Worm (Caenorhabditis elegans): ENCODE data around the gene cysl-4.

cysl-4 gene

ce11 chrV:2021283-2021682 lies 16.5 kb downstream of the cysl-4 start:
- TF ChIP-seq hmbx-1 (tag; optimal IDR thresholded peaks at IDR 0.05) (no peak), F13C5.2 (tag; optimal IDR thresholded peaks at IDR 0.05) (no peak), ets-7 (tag; optimal IDR thresholded peaks at IDR 0.05) (no peak), tbx-37 (GFP tag; conservative IDR thresholded peaks at IDR 0.05) (no peak), aly-1 (tag; optimal IDR thresholded peaks at IDR 0.05) (no peak), ceh-36 (tag; optimal IDR thresholded peaks at IDR 0.05) (no peak), tra-4 (tag; optimal IDR thresholded peaks at IDR 0.05) (no peak), hmg-4 (GFP tag; optimal IDR thresholded peaks at IDR 0.05) (no peak), ceh-13 (GFP tag; optimal IDR thresholded peaks at IDR 0.05) (no peak), tbx-11 (GFP tag; IDR thresholded peaks at IDR 0.05) (no peak), pes-1 (GFP tag; IDR thresholded peaks at IDR 0.05) (no peak), flt-1 (GFP tag; IDR thresholded peaks at IDR 0.05) (no peak), hnd-1 (tag; optimal IDR thresholded peaks at IDR 0.05) (no peak)

ce11 chrV:2022374-2022773 lies 17.6 kb downstream of the cysl-4 start, which contains the start of gene F59A7.5:
TSS of gene F59A7.5 (plus strand) at chrV:2022674.
- TF ChIP-seq tbx-11 (GFP tag; IDR thresholded peaks at IDR 0.05) (no peak), pes-1 (GFP tag; IDR thresholded peaks at IDR 0.05) (no peak), hmg-4 (GFP tag; optimal IDR thresholded peaks at IDR 0.05) (no peak), B0310.2 (tag; optimal IDR thresholded peaks at IDR 0.05) (no peak), flt-1 (GFP tag; IDR thresholded peaks at IDR 0.05) (no peak), scrt-1 (GFP tag; IDR thresholded peaks at IDR 0.05) (no peak), ama-1 (optimal IDR thresholded peaks at IDR 0.05) (no peak), ceh-36 (tag; optimal IDR thresholded peaks at IDR 0.05) (no peak), sea-1 (GFP tag; conservative IDR thresholded peaks at IDR 0.05) (no peak), ets-7 (tag; optimal IDR thresholded peaks at IDR 0.05) (no peak), F13C5.2 (tag; optimal IDR thresholded peaks at IDR 0.05) (no peak), ceh-13 (GFP tag; optimal IDR thresholded peaks at IDR 0.05) (no peak), tbx-37 (GFP tag; conservative IDR thresholded peaks at IDR 0.05) (no peak), hnd-1 (tag; optimal IDR thresholded peaks at IDR 0.05) (no peak), hmbx-1 (tag; optimal IDR thresholded peaks at IDR 0.05) (no peak), tra-4 (tag; optimal IDR thresholded peaks at IDR 0.05) (no peak)

- TF ChIP-seq ets-7 (tag; optimal IDR thresholded peaks at IDR 0.05) (no peak), hnd-1 (tag; optimal IDR thresholded peaks at IDR 0.05) (no peak), aly-1 (tag; optimal IDR thresholded peaks at IDR 0.05) (no peak), tbx-37 (GFP tag; conservative IDR thresholded peaks at IDR 0.05) (no peak), tbx-11 (GFP tag; IDR thresholded peaks at IDR 0.05) (no peak), ceh-36 (tag; optimal IDR thresholded peaks at IDR 0.05) (no peak), ama-1 (optimal IDR thresholded peaks at IDR 0.05) (no peak), sea-1 (GFP tag; conservative IDR thresholded peaks at IDR 0.05) (no peak)
Measured at ce11 chrV:2027787-2028186, 23.0 kb downstream of the cysl-4 start, which contains the start of gene srab-13. TSS of gene srab-13 (minus strand) at chrV:2027887.

ce11 chrV:2029877-2030276 lies 25.1 kb downstream of the cysl-4 start, which contains the start of gene F59A7.12:
TSS of gene F59A7.12 (plus strand) at chrV:2030177.
- no peak for TF ChIP-seq F13C5.2 (tag; optimal IDR thresholded peaks at IDR 0.05)
- no peak for TF ChIP-seq aly-1 (tag; optimal IDR thresholded peaks at IDR 0.05)
- TF ChIP-seq tbx-11 (GFP tag; IDR thresholded peaks at IDR 0.05) = no peak
- no peak for TF ChIP-seq hnd-1 (tag; optimal IDR thresholded peaks at IDR 0.05)
- TF ChIP-seq ama-1 (optimal IDR thresholded peaks at IDR 0.05) = no peak
- TF ChIP-seq flt-1 (GFP tag; IDR thresholded peaks at IDR 0.05) = no peak
- no peak for TF ChIP-seq scrt-1 (GFP tag; IDR thresholded peaks at IDR 0.05)
- TF ChIP-seq ets-7 (tag; optimal IDR thresholded peaks at IDR 0.05) = no peak
- TF ChIP-seq sea-1 (GFP tag; conservative IDR thresholded peaks at IDR 0.05) = no peak
- TF ChIP-seq ceh-36 (tag; optimal IDR thresholded peaks at IDR 0.05) = no peak
- no peak for TF ChIP-seq pes-1 (GFP tag; IDR thresholded peaks at IDR 0.05)
- TF ChIP-seq B0310.2 (tag; optimal IDR thresholded peaks at IDR 0.05) = no peak
- no peak for TF ChIP-seq ceh-13 (GFP tag; optimal IDR thresholded peaks at IDR 0.05)
- no peak for TF ChIP-seq tra-4 (tag; optimal IDR thresholded peaks at IDR 0.05)
- no peak for TF ChIP-seq tbx-37 (GFP tag; conservative IDR thresholded peaks at IDR 0.05)
- TF ChIP-seq hmg-4 (GFP tag; optimal IDR thresholded peaks at IDR 0.05) = no peak
- TF ChIP-seq hmbx-1 (tag; optimal IDR thresholded peaks at IDR 0.05) = no peak

DNA sequence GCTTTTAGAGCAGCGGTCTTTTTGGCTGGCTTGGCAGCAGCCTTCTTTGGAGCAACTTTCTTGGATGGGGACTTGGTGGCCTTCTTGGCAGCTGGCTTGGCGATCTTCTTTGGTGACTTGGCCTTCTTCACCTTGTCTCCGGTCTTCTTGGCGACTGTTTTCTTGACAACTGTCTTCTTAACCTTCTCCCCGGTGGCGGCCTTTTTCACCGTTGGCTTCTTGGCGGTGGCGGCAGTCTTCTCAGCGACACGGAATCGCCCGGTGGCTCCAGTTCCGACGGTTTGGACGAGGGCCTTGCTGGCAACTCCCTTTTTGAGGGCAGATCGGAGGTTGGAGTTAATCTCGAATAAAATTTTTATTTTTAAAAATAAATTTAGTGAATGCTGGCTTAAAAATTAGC lies 25.9 kb downstream of the cysl-4 start:
- TF ChIP-seq B0310.2 (tag; optimal IDR thresholded peaks at IDR 0.05) (no peak), scrt-1 (GFP tag; IDR thresholded peaks at IDR 0.05) (no peak), F13C5.2 (tag; optimal IDR thresholded peaks at IDR 0.05) (no peak), tbx-37 (GFP tag; conservative IDR thresholded peaks at IDR 0.05) (no peak), flt-1 (GFP tag; IDR thresholded peaks at IDR 0.05) (no peak), tbx-11 (GFP tag; IDR thresholded peaks at IDR 0.05) (no peak), aly-1 (tag; optimal IDR thresholded peaks at IDR 0.05) (no peak), ama-1 (optimal IDR thresholded peaks at IDR 0.05) (no peak), pes-1 (GFP tag; IDR thresholded peaks at IDR 0.05) (no peak), ceh-36 (tag; optimal IDR thresholded peaks at IDR 0.05) (no peak), ceh-13 (GFP tag; optimal IDR thresholded peaks at IDR 0.05) (no peak)

DNA sequence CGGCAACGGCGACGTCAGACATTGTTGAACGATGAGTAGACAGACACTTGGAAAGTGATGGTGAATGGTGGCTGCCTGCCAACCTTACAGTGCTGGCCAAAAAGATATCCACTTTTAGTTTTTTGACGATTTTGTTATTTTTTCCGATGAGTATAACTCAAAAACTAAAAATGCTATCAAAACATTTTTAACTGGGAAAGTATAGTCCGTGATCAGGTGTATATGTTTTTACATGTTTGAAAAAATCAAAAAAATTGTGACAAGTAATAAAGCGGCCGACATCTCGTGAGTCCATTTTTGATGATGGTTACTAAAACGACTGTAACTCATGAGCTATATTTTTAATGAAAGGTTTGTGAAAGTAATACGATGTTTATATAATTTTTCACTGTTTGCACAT lies 26.7 kb downstream of the cysl-4 start, which contains the start of gene hil-6:
TSS of gene hil-6 (minus strand) at position 101 of the 400 bp plus-strand sequence.
- TF ChIP-seq scrt-1 (GFP tag; IDR thresholded peaks at IDR 0.05) (no peak), tra-4 (tag; optimal IDR thresholded peaks at IDR 0.05) (no peak), tbx-11 (GFP tag; IDR thresholded peaks at IDR 0.05) (no peak), ets-7 (tag; optimal IDR thresholded peaks at IDR 0.05) (no peak), pes-1 (GFP tag; IDR thresholded peaks at IDR 0.05) (no peak), hmbx-1 (tag; optimal IDR thresholded peaks at IDR 0.05) (no peak), hnd-1 (tag; optimal IDR thresholded peaks at IDR 0.05) (no peak), ama-1 (optimal IDR thresholded peaks at IDR 0.05) (no peak), ceh-36 (tag; optimal IDR thresholded peaks at IDR 0.05) (no peak), sea-1 (GFP tag; conservative IDR thresholded peaks at IDR 0.05) (no peak), ceh-13 (GFP tag; optimal IDR thresholded peaks at IDR 0.05) (no peak), hmg-4 (GFP tag; optimal IDR thresholded peaks at IDR 0.05) (no peak), F13C5.2 (tag; optimal IDR thresholded peaks at IDR 0.05) (no peak), aly-1 (tag; optimal IDR thresholded peaks at IDR 0.05) (no peak), B0310.2 (tag; optimal IDR thresholded peaks at IDR 0.05) (no peak)

DNA sequence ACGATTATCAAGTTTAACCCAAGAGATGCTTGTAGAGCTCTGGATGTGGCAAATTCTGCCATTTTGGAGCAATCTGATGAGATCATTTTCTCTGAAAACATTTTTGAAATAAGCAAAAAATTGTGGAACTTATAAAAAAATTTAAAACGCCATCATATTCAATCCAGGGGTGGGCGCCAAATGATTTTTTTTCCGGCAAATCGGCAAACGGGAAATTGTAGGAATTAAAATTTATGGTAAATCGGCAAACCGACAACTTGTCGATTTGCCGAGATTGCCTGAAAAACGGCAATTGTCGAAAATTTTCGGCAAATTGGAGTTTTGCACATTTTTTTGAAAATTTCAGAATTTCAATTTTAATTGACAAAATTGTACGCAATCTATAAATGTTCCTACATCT lies 30.8 kb downstream of the cysl-4 start, which contains the start of gene srab-23:
TSS of gene srab-23 (minus strand) at position 101 of the 400 bp plus-strand sequence.
- TF ChIP-seq hmbx-1 (tag; optimal IDR thresholded peaks at IDR 0.05) = no peak
- no peak for TF ChIP-seq sea-1 (GFP tag; conservative IDR thresholded peaks at IDR 0.05)
- TF ChIP-seq B0310.2 (tag; optimal IDR thresholded peaks at IDR 0.05) = no peak
- TF ChIP-seq ets-7 (tag; optimal IDR thresholded peaks at IDR 0.05) = no peak
- no peak for TF ChIP-seq tra-4 (tag; optimal IDR thresholded peaks at IDR 0.05)
- no peak for TF ChIP-seq hnd-1 (tag; optimal IDR thresholded peaks at IDR 0.05)
- no peak for TF ChIP-seq ama-1 (optimal IDR thresholded peaks at IDR 0.05)
- no peak for TF ChIP-seq ceh-36 (tag; optimal IDR thresholded peaks at IDR 0.05)
- TF ChIP-seq flt-1 (GFP tag; IDR thresholded peaks at IDR 0.05) = no peak
- no peak for TF ChIP-seq aly-1 (tag; optimal IDR thresholded peaks at IDR 0.05)
- TF ChIP-seq scrt-1 (GFP tag; IDR thresholded peaks at IDR 0.05) = no peak
- no peak for TF ChIP-seq hmg-4 (GFP tag; optimal IDR thresholded peaks at IDR 0.05)
